Fruit fly (Drosophila melanogaster) whole organism, prepupa: ENCODE results near the gene Sfp24Bb.

Experiments
- Blimp-1 ChIP-seq: fragments of 200-800 bp; sonication (Bioruptor generic); optimal IDR thresholded peaks from 3 replicates; lab custom pipeline; 2017; ENCODE audit warnings: missing biosample characterization, missing genetic modification characterization, mild to moderate bottlenecking, moderate library complexity, missing genetic modification reagents
- CG10631 ChIP-seq: fragments of 200-800 bp; sonication (Bioruptor generic); optimal IDR thresholded peaks from 2 replicates; lab custom pipeline; 2016; ENCODE audit warnings: missing biosample characterization, missing genetic modification characterization
- CG11762 ChIP-seq: fragments of 200-800 bp; sonication (Bioruptor generic); optimal IDR thresholded peaks from 3 replicates; lab custom pipeline; 2016; ENCODE audit warnings: missing biosample characterization, missing genetic modification characterization; ENCODE audit not compliant: insufficient read depth
- CG11902 ChIP-seq: fragments of 200-800 bp; sonication (Bioruptor generic); optimal IDR thresholded peaks from 3 replicates; lab custom pipeline; 2016; ENCODE audit warnings: missing biosample characterization, missing genetic modification characterization
- CG16779 ChIP-seq: fragments of 200-800 bp; sonication (Bioruptor generic); optimal IDR thresholded peaks from 3 replicates; lab custom pipeline; 2017; ENCODE audit warnings: missing biosample characterization, mild to moderate bottlenecking, missing genetic modification characterization
- CG31627 ChIP-seq: fragments of 200-800 bp; sonication (Bioruptor generic); optimal IDR thresholded peaks from 3 replicates; lab custom pipeline; 2016; ENCODE audit warnings: missing biosample characterization, missing genetic modification characterization
- CG32006 ChIP-seq: fragments of 200-800 bp; sonication (Bioruptor generic); optimal IDR thresholded peaks from 3 replicates; lab custom pipeline; 2017; ENCODE audit warnings: missing biosample characterization, mild to moderate bottlenecking, missing genetic modification characterization
- CG34406 ChIP-seq: fragments of 200-800 bp; sonication (Bioruptor generic); optimal IDR thresholded peaks from 3 replicates; lab custom pipeline; 2016; ENCODE audit warnings: missing biosample characterization, missing genetic modification characterization
- CG4318 ChIP-seq: fragments of 200-800 bp; sonication (Bioruptor generic); optimal IDR thresholded peaks from 3 replicates; lab custom pipeline; 2017; ENCODE audit warnings: missing biosample characterization, mild to moderate bottlenecking, missing genetic modification characterization
- CG6163 ChIP-seq: fragments of 200-800 bp; sonication (Bioruptor generic); IDR thresholded peaks from 3 replicates; pipeline ENCODE4 v1.3.6; 2022; ENCODE audit warnings: missing biosample characterization, missing genetic modification characterization
- CG6276 ChIP-seq: fragments of 200-800 bp; sonication (Bioruptor generic); optimal IDR thresholded peaks from 2 replicates; lab custom pipeline; 2017; ENCODE audit warnings: missing biosample characterization, mild to moderate bottlenecking, missing genetic modification characterization
- CG6792 ChIP-seq: fragments of 200-800 bp; sonication (Bioruptor generic); optimal IDR thresholded peaks from 3 replicates; lab custom pipeline; 2016; ENCODE audit warnings: missing biosample characterization, missing genetic modification characterization
- CG6808 ChIP-seq: fragments of 200-800 bp; sonication (Bioruptor generic); optimal IDR thresholded peaks from 3 replicates; lab custom pipeline; 2017; ENCODE audit warnings: missing biosample characterization, missing genetic modification characterization, mild to moderate bottlenecking, moderate library complexity, missing genetic modification reagents
- CG6854 ChIP-seq: fragments of 200-800 bp; sonication (Bioruptor generic); optimal IDR thresholded peaks from 2 replicates; lab custom pipeline; 2017; ENCODE audit warnings: missing biosample characterization, mild to moderate bottlenecking, missing genetic modification characterization
- CG7368 ChIP-seq: fragments of 200-800 bp; sonication (Bioruptor generic); optimal IDR thresholded peaks from 3 replicates; lab custom pipeline; 2016; ENCODE audit warnings: missing biosample characterization, missing genetic modification characterization
- CG8119 ChIP-seq: fragments of 200-800 bp; sonication (Bioruptor generic); IDR thresholded peaks from 3 replicates; pipeline ENCODE4 v1.3.6; 2022; ENCODE audit warnings: missing biosample characterization, missing genetic modification characterization
- CG8632 ChIP-seq: fragments of 200-800 bp; sonication (Bioruptor generic); optimal IDR thresholded peaks from 3 replicates; lab custom pipeline; 2016; ENCODE audit warnings: missing biosample characterization, missing genetic modification characterization
- CG9139 ChIP-seq: fragments of 200-800 bp; sonication (Bioruptor generic); optimal IDR thresholded peaks from 3 replicates; lab custom pipeline; 2017; ENCODE audit warnings: missing biosample characterization, mild to moderate bottlenecking, missing genetic modification characterization
- Eip75B ChIP-seq: fragments of 200-800 bp; sonication (Bioruptor generic); optimal IDR thresholded peaks from 3 replicates; lab custom pipeline; 2016; ENCODE audit warnings: missing biosample characterization, missing genetic modification characterization
- Eip78C ChIP-seq: fragments of 200-800 bp; sonication (Bioruptor generic); peaks from one replicate; lab custom pipeline; 2016; ENCODE audit warnings: missing biosample characterization, missing genetic modification characterization
- Ets21C ChIP-seq: fragments of 200-800 bp; sonication (Bioruptor generic); optimal IDR thresholded peaks from 3 replicates; lab custom pipeline; 2016; ENCODE audit warnings: missing biosample characterization, missing genetic modification characterization
- Gug ChIP-seq: fragments of 200-800 bp; sonication (Bioruptor generic); IDR thresholded peaks from 2 replicates; pipeline ENCODE4 v1.3.6; 2022; ENCODE audit warnings: missing biosample characterization, missing genetic modification characterization
- Hr38 ChIP-seq: sonication (Bioruptor generic); optimal IDR thresholded peaks from 2 replicates; lab custom pipeline; 2016; ENCODE audit warnings: missing biosample characterization, missing genetic modification characterization
- Lpt ChIP-seq: fragments of 200-800 bp; sonication (Bioruptor generic); optimal IDR thresholded peaks from 3 replicates; lab custom pipeline; 2016; ENCODE audit warnings: missing biosample characterization, missing genetic modification characterization
- Met ChIP-seq: fragments of 200-800 bp; sonication (Bioruptor generic); optimal IDR thresholded peaks from 3 replicates; lab custom pipeline; 2016; ENCODE audit warnings: missing biosample characterization, missing genetic modification characterization
- Smox ChIP-seq: fragments of 200-800 bp; sonication (Bioruptor generic); optimal IDR thresholded peaks from 3 replicates; lab custom pipeline; 2016; ENCODE audit warnings: missing biosample characterization, missing genetic modification characterization
- Sox102F ChIP-seq: fragments of 200-800 bp; sonication (Bioruptor generic); optimal IDR thresholded peaks from 2 replicates; lab custom pipeline; 2016; ENCODE audit warnings: missing biosample characterization, mild to moderate bottlenecking, missing genetic modification characterization
- Sox14 ChIP-seq: fragments of 200-800 bp; sonication (Bioruptor generic); optimal IDR thresholded peaks from 3 replicates; lab custom pipeline; 2016; ENCODE audit warnings: missing biosample characterization, missing genetic modification characterization
- Sox15 ChIP-seq: fragments of 200-800 bp; sonication (Bioruptor generic); optimal IDR thresholded peaks from 3 replicates; lab custom pipeline; 2016; ENCODE audit warnings: missing biosample characterization, missing genetic modification characterization
- achi ChIP-seq: fragments of 200-800 bp; sonication (Bioruptor generic); optimal IDR thresholded peaks from 3 replicates; lab custom pipeline; 2016; ENCODE audit warnings: missing biosample characterization, missing genetic modification characterization
- cyc ChIP-seq: fragments of 200-800 bp; sonication (Bioruptor generic); optimal IDR thresholded peaks from 3 replicates; lab custom pipeline; 2016; ENCODE audit warnings: missing biosample characterization, missing genetic modification characterization
- dac ChIP-seq: fragments of 200-800 bp; sonication (Bioruptor generic); optimal IDR thresholded peaks from 2 replicates; lab custom pipeline; 2017; ENCODE audit warnings: missing biosample characterization, mild to moderate bottlenecking, missing genetic modification characterization
- dsx ChIP-seq: fragments of 200-800 bp; optimal IDR thresholded peaks from 3 replicates; lab custom pipeline; 2019; ENCODE audit warnings: missing biosample characterization, mild to moderate bottlenecking, missing genetic modification characterization, moderate library complexity; ENCODE audit not compliant: poor library complexity, severe bottlenecking
- eg ChIP-seq: fragments of 200-800 bp; sonication (Bioruptor generic); IDR thresholded peaks from 3 replicates; pipeline ENCODE4 v1.3.6; 2022; ENCODE audit warnings: missing biosample characterization, missing genetic modification characterization
- esn ChIP-seq: fragments of 200-800 bp; sonication (Bioruptor generic); optimal IDR thresholded peaks from 2 replicates; lab custom pipeline; 2016; ENCODE audit warnings: missing biosample characterization, mild to moderate bottlenecking, missing genetic modification characterization, moderate library complexity
- fd59A ChIP-seq: fragments of 200-800 bp; sonication (Bioruptor generic); optimal IDR thresholded peaks from 2 replicates; lab custom pipeline; 2017; ENCODE audit warnings: missing biosample characterization, mild to moderate bottlenecking, missing genetic modification characterization, missing genetic modification reagents
- fd85E ChIP-seq: fragments of 200-800 bp; sonication (Bioruptor generic); optimal IDR thresholded peaks from 3 replicates; lab custom pipeline; 2016; ENCODE audit warnings: missing biosample characterization, missing genetic modification characterization
- net ChIP-seq: fragments of 200-800 bp; sonication (Bioruptor generic); optimal IDR thresholded peaks from 3 replicates; lab custom pipeline; 2016; ENCODE audit warnings: missing biosample characterization, missing genetic modification characterization
- pdm3 ChIP-seq: fragments of 200-800 bp; sonication (Bioruptor generic); optimal IDR thresholded peaks from 3 replicates; lab custom pipeline; 2016; ENCODE audit warnings: missing biosample characterization, missing genetic modification characterization
- svp ChIP-seq: fragments of 200-800 bp; sonication (Bioruptor generic); peaks from one replicate; lab custom pipeline; 2016; ENCODE audit warnings: missing biosample characterization, missing genetic modification characterization
- vri ChIP-seq: fragments of 200-800 bp; sonication (Bioruptor generic); optimal IDR thresholded peaks from 3 replicates; lab custom pipeline; 2016; ENCODE audit warnings: missing biosample characterization, mild to moderate bottlenecking, missing genetic modification characterization

Sfp24Bb gene

DNA sequence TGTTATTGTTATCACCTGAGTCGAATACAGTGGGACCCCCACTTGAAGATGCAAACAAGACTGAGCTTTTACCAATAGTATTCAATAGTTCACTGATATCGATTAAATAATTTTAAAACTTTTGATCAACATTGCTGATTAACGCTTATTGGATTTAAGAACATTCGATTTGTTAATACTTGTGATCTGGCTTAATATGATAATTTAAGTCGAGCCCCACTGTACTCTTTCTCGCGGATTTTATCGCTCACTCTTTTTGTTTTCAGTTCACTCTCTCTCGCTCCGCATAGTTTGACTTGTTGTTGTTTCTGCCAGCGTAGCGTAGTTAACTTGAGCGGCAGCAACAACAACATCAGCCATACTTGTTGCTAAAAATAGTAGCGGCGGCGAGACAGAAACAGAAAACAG is 13.9 kb downstream of the Sfp24Bb start (continued):
- TF ChIP-seq CG7368 (GFP tag; lab: Kevin White, UChicago) (peak; percentile 99), Sox15 (GFP tag; lab: Kevin White, UChicago) (peak; percentile 98), CG10631 (GFP tag; lab: Kevin White, UChicago) (peak; percentile 98), Blimp-1 (GFP tag; lab: Kevin White, UChicago) (peak; percentile 94), fd59A (GFP tag; lab: Kevin White, UChicago) (peak; percentile 97), eg (GFP tag; lab: Robert Waterston, UW) (peak; percentile 99), Lpt (GFP tag; lab: Kevin White, UChicago) (peak; percentile 98), achi (peak; percentile 98), CG31627 (GFP tag; lab: Kevin White, UChicago) (peak; percentile 99), CG9139 (GFP tag; lab: Kevin White, UChicago) (peak; percentile 98), CG6276 (GFP tag; lab: Kevin White, UChicago) (peak; percentile 99), Sox14 (GFP tag; lab: Kevin White, UChicago) (peak; percentile 99), CG11902 (GFP tag; lab: Kevin White, UChicago) (peak; percentile 98)
- TF ChIP-seq, all 60 proteins: peak for 60

DNA sequence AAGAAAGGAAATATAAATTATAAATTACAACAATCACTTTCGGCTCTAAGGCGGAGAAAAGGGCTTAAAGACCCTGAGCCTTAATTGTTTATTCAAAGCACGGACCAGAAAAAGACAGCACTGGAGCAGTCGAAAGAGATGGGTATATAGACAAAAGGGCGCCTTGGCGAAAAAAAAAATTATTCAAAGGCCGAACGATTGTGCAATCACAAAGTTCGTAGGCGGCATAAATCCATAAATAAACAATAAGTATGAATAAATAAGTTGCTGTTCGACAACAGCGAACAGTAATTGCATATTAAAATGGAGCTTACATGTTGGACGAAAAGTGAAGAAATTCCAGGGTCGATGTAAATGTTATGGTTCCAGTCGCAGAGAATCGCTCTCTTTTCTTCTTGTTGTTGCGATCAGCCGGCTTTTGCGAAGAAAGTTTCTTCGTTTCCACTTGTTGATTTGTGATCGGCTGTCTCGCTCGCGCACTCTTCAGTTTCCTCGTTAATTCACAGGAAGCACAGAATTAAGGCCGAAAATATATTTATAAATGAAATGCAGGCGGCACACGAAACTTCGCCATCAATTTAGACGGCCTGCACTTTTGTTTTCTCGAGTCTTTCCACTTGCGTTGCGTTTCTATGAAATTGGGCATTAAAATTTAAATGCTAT is 14.5 kb downstream of the Sfp24Bb start:
- no peak for TF ChIP-seq net (GFP tag; lab: Kevin White, UChicago)
- peak; percentile 47 for TF ChIP-seq svp (GFP tag; lab: Kevin White, UChicago)
- TF ChIP-seq CG16779: no peak
- TF ChIP-seq vri (GFP tag; lab: Kevin White, UChicago): peak; percentile 16
- TF ChIP-seq, all 60 proteins: peak for 2

DNA sequence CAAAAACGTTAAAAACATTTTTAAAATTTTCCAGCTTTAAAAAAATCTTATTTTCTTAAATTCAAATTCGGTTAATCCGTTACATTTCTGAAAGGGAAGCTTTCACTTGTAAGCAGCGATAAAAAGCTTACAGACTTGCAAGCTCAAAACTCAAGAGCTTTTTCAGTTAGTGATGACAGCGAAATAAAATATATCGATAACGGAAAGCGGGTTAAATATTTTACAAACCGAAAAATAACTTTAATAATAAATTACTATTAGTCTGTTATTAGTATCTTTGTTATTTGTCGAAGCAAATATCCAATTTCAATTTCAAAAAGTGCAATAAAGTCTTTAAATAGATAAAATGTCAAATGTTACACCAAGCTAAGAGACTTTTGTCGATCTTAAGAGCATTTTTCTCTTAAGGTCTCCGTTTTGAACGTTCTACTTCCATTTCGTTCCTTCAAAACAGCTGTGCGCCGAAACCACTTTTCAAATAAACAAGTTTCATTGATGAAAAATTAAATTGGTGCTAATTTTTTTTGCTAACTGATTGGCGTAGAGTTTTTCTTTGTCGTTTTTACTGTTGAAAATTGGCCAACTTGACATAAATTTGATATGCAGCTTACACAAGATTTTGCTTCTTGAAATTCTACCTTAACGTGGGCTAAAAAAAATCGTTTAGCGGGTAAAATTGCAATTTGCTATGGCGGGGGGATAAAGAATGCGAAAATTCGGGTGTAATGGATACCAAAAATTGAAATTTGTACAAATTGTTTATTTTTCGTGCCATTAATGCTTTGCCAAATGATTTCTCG is 21.2 kb downstream of the Sfp24Bb start:
- TF ChIP-seq fd85E (GFP tag; lab: Kevin White, UChicago) (no peak), dac (GFP tag; lab: Kevin White, UChicago) (no peak), esn (GFP tag; lab: Kevin White, UChicago) (peak; percentile 23), CG6808 (GFP tag; lab: Kevin White, UChicago) (no peak), svp (GFP tag; lab: Kevin White, UChicago) (no peak), Gug (GFP tag; lab: Robert Waterston, UW) (no peak), Eip78C (GFP tag; lab: Kevin White, UChicago) (peak; percentile 48), Met (GFP tag; lab: Kevin White, UChicago) (no peak), CG31627 (GFP tag; lab: Kevin White, UChicago) (no peak), cyc (GFP tag; lab: Kevin White, UChicago) (no peak)

DNA sequence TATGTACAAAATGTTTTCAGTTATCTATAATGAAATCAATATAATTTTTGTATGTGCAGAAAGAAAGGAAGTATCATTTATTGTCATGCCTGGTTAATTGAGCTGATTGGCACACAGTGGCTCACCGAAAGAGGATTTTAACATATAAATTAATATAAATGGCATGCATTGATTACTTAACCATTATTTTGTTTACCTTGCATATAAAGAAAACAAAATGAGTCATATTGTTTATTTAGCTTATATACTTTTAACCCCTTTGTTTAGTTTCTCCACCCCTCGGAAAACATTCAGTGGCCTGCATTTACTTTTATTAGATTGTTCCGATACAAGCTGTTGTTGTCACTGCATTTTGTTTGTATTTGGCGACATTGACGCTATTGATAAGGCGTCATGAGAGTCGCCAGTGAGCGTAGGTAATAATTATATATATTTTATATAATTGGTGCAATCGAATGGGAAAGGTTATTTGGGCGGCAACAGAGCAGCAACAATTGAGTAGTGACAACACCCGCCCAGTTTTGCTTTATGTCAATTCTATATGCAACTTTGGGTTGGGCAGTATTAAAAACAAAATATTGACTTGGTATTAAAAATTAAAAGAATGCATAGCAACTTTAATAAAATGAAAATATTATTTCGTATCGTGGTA is 21.9 kb downstream of the Sfp24Bb start:
- peak; percentile 39 for TF ChIP-seq Smox (GFP tag; lab: Kevin White, UChicago)
- TF ChIP-seq eg (GFP tag; lab: Robert Waterston, UW): peak; percentile 73
- TF ChIP-seq esn (GFP tag; lab: Kevin White, UChicago): peak; percentile 76
- TF ChIP-seq CG8119 (GFP tag; lab: Robert Waterston, UW): peak; percentile 49; the same call in 2 of the 3 replicates
- peak; percentile 1 for TF ChIP-seq dsx (GFP tag; lab: Kevin White, UChicago)
- no peak for TF ChIP-seq CG6792 (GFP tag; lab: Kevin White, UChicago)
- peak; percentile 80 for TF ChIP-seq svp (GFP tag; lab: Kevin White, UChicago)
- TF ChIP-seq CG32006: peak; percentile 59
- peak; percentile 14 for TF ChIP-seq cyc (GFP tag; lab: Kevin White, UChicago)
- TF ChIP-seq Sox15 (GFP tag; lab: Kevin White, UChicago): no peak
- no peak for TF ChIP-seq CG6854 (GFP tag; lab: Kevin White, UChicago)
- peak; percentile 61 for TF ChIP-seq Sox102F (GFP tag; lab: Kevin White, UChicago)
- no peak for TF ChIP-seq Eip75B
- TF ChIP-seq CG11902 (GFP tag; lab: Kevin White, UChicago): no peak
- TF ChIP-seq achi: peak; percentile 10
- TF ChIP-seq pdm3 (GFP tag; lab: Kevin White, UChicago): peak; percentile 60
- no peak for TF ChIP-seq Hr38 (GFP tag; lab: Kevin White, UChicago)
- TF ChIP-seq CG34406 (GFP tag; lab: Kevin White, UChicago): peak; percentile 33
- peak; percentile 4 for TF ChIP-seq CG4318 (GFP tag; lab: Kevin White, UChicago)
- peak; percentile 26 for TF ChIP-seq net (GFP tag; lab: Kevin White, UChicago)
- no peak for TF ChIP-seq Blimp-1 (GFP tag; lab: Kevin White, UChicago)
- TF ChIP-seq CG6163: peak; percentile 33; the same call in 1 of the 3 replicates
- peak; percentile 30 for TF ChIP-seq Ets21C (GFP tag; lab: Kevin White, UChicago)
- TF ChIP-seq CG11762 (GFP tag; lab: Kevin White, UChicago): peak; percentile 36
- peak; percentile 13 for TF ChIP-seq CG8632 (GFP tag; lab: Kevin White, UChicago)
